Worm (Caenorhabditis elegans): ENCODE results near the gene ccep-97.
A peak's percentile ranks its signal among the peaks of the same experiment; 100 is the strongest.

Gene ccep-97

ce11 chrV:4857561-4857960 is 39.1 kb upstream of the ccep-97 start:
- no peak for TF ChIP-seq lsy-12 (tag; optimal IDR thresholded peaks at IDR 0.05)
- no peak for TF ChIP-seq nhr-11 (tag; optimal IDR thresholded peaks at IDR 0.05)
- no peak for TF ChIP-seq ztf-4 (tag; optimal IDR thresholded peaks at IDR 0.05)
- no peak for TF ChIP-seq hmg-11 (tag; optimal IDR thresholded peaks at IDR 0.05)
- TF ChIP-seq nhr-25 (tag; optimal IDR thresholded peaks at IDR 0.05) = no peak
- no peak for TF ChIP-seq ceh-9 (tag; optimal IDR thresholded peaks at IDR 0.05)
- TF ChIP-seq ceh-82 (tag; optimal IDR thresholded peaks at IDR 0.05) = no peak
- no peak for TF ChIP-seq zag-1 (tag; optimal IDR thresholded peaks at IDR 0.05)
- no peak for TF ChIP-seq nhr-28 (tag; optimal IDR thresholded peaks at IDR 0.05)
- no peak for TF ChIP-seq snpc-4 (tag; optimal IDR thresholded peaks at IDR 0.05)
- no peak for TF ChIP-seq fkh-10 (GFP tag; optimal IDR thresholded peaks at IDR 0.05)
- no peak for TF ChIP-seq nhr-12 (tag; optimal IDR thresholded peaks at IDR 0.05)
- TF ChIP-seq lin-39 (tag; optimal IDR thresholded peaks at IDR 0.05) = no peak
- TF ChIP-seq pqm-1 (tag; optimal IDR thresholded peaks at IDR 0.05) = no peak

ce11 chrV:4851969-4852368 is 33.5 kb upstream of the ccep-97 start:
- TF ChIP-seq R02D3.7 (tag; optimal IDR thresholded peaks at IDR 0.05) = no peak
- TF ChIP-seq nfya-1 (tag; optimal IDR thresholded peaks at IDR 0.05; ENCODE audit: insufficient read depth) = no peak
- no peak for TF ChIP-seq sea-2 (GFP tag; optimal IDR thresholded peaks at IDR 0.05)
- no peak for TF ChIP-seq pqm-1 (tag; optimal IDR thresholded peaks at IDR 0.05)
- no peak for TF ChIP-seq pha-4 (tag; optimal IDR thresholded peaks at IDR 0.05)
- TF ChIP-seq ceh-16 (tag; optimal IDR thresholded peaks at IDR 0.05) = no peak
- TF ChIP-seq ztf-11 (tag; optimal IDR thresholded peaks at IDR 0.05) = no peak
- TF ChIP-seq mml-1 (tag; optimal IDR thresholded peaks at IDR 0.05) = no peak
- TF ChIP-seq unc-39 (tag; optimal IDR thresholded peaks at IDR 0.05) = no peak

ce11 chrV:4851138-4851537 is 32.7 kb upstream of the ccep-97 start, which contains the start of gene nex-4:
nex-4 (plus strand) TSS chrV:4851438.
- TF ChIP-seq unc-62 (GFP tag; optimal IDR thresholded peaks at IDR 0.05) (no peak), jun-1 (tag; optimal IDR thresholded peaks at IDR 0.05) (no peak), nhr-25 (tag; optimal IDR thresholded peaks at IDR 0.05) (no peak), ceh-28 (tag; optimal IDR thresholded peaks at IDR 0.05) (no peak), fkh-2 (tag; optimal IDR thresholded peaks at IDR 0.05) (no peak), pqm-1 (tag; optimal IDR thresholded peaks at IDR 0.05) (no peak), fos-1 (tag; optimal IDR thresholded peaks at IDR 0.05) (no peak), nhr-237 (tag; optimal IDR thresholded peaks at IDR 0.05) (no peak), egl-27 (tag; optimal IDR thresholded peaks at IDR 0.05) (no peak), pha-4 (tag; optimal IDR thresholded peaks at IDR 0.05) (no peak)

- TF ChIP-seq ceh-16 (tag; optimal IDR thresholded peaks at IDR 0.05) (no peak), mdl-1 (tag; optimal IDR thresholded peaks at IDR 0.05) (no peak), ztf-4 (tag; optimal IDR thresholded peaks at IDR 0.05) (no peak), eor-1 (tag; optimal IDR thresholded peaks at IDR 0.05) (no peak), nhr-43 (tag; optimal IDR thresholded peaks at IDR 0.05; ENCODE audit: poor library complexity, severe bottlenecking) (no peak), nhr-23 (tag; optimal IDR thresholded peaks at IDR 0.05) (no peak), nhr-12 (tag; optimal IDR thresholded peaks at IDR 0.05) (no peak), ztf-11 (tag; optimal IDR thresholded peaks at IDR 0.05) (no peak), pqm-1 (tag; optimal IDR thresholded peaks at IDR 0.05) (no peak), fkh-10 (GFP tag; optimal IDR thresholded peaks at IDR 0.05) (no peak), nfya-1 (tag; optimal IDR thresholded peaks at IDR 0.05; ENCODE audit: insufficient read depth) (no peak)
Observed at ce11 chrV:4850446-4850845, 32.0 kb upstream of the ccep-97 start.

- TF ChIP-seq snpc-4 (tag; optimal IDR thresholded peaks at IDR 0.05) (no peak), ceh-9 (tag; optimal IDR thresholded peaks at IDR 0.05) (no peak), lsy-12 (tag; optimal IDR thresholded peaks at IDR 0.05) (no peak), R02D3.7 (tag; optimal IDR thresholded peaks at IDR 0.05) (no peak), elt-2 (tag; optimal IDR thresholded peaks at IDR 0.05) (peak; percentile 7), fkh-10 (GFP tag; optimal IDR thresholded peaks at IDR 0.05) (no peak), unc-62 (GFP tag; optimal IDR thresholded peaks at IDR 0.05) (no peak), pha-4 (tag; optimal IDR thresholded peaks at IDR 0.05) (peak; percentile 63), lin-15B (tag; optimal IDR thresholded peaks at IDR 0.05) (no peak), ceh-16 (tag; optimal IDR thresholded peaks at IDR 0.05) (no peak), aly-2 (tag; optimal IDR thresholded peaks at IDR 0.05) (no peak), zag-1 (tag; optimal IDR thresholded peaks at IDR 0.05) (no peak), hmg-11 (tag; optimal IDR thresholded peaks at IDR 0.05) (no peak), nhr-28 (tag; optimal IDR thresholded peaks at IDR 0.05) (no peak), mml-1 (tag; optimal IDR thresholded peaks at IDR 0.05) (no peak), egl-27 (tag; optimal IDR thresholded peaks at IDR 0.05) (no peak), nhr-11 (tag; optimal IDR thresholded peaks at IDR 0.05) (no peak)
Observed at ce11 chrV:4847424-4847823, 29.0 kb upstream of the ccep-97 start, which contains the start of gene abhd-5.1. abhd-5.1 (plus strand) TSS chrV:4847653.

Measured in whole organism, L3 larva.